Worm (Caenorhabditis elegans): ENCODE results near the gene gtsf-1.

ce11 chrIV:16864876-16865275, 764 bp upstream of the gtsf-1 start:
- TF ChIP-seq him-1 (tag; optimal IDR thresholded peaks at IDR 0.05) (no peak), W03F9.2 (tag; optimal IDR thresholded peaks at IDR 0.05) (no peak), dao-5 (tag; optimal IDR thresholded peaks at IDR 0.05) (no peak)
